Worm (Caenorhabditis elegans) whole organism, L1 larva: Measurements from ENCODE around the gene Y34B4A.10.

Experiments
- aly-2 ChIP-seq: fragments of 150-350 bp; optimal IDR thresholded peaks from 2 replicates; lab custom pipeline; 2014; ENCODE audit warnings: missing biosample characterization, missing genetic modification characterization
- ama-1 ChIP-seq: fragments of 150-350 bp; optimal IDR thresholded peaks from 2 replicates; lab custom pipeline; 2014
- lin-39 ChIP-seq: fragments of 150-350 bp; optimal IDR thresholded peaks from 2 replicates; lab custom pipeline; 2014; ENCODE audit warnings: missing biosample characterization, missing genetic modification reagents, missing genetic modification characterization
- xbp-1 ChIP-seq: sonication (generic microtip); optimal IDR thresholded peaks from 2 replicates; lab custom pipeline; 2016; ENCODE audit warnings: missing genetic modification characterization, missing compliant biosample characterization
- zag-1 ChIP-seq: fragments of 150-350 bp; optimal IDR thresholded peaks from 2 replicates; lab custom pipeline; 2014; ENCODE audit warnings: missing biosample characterization, missing genetic modification characterization

DNA sequence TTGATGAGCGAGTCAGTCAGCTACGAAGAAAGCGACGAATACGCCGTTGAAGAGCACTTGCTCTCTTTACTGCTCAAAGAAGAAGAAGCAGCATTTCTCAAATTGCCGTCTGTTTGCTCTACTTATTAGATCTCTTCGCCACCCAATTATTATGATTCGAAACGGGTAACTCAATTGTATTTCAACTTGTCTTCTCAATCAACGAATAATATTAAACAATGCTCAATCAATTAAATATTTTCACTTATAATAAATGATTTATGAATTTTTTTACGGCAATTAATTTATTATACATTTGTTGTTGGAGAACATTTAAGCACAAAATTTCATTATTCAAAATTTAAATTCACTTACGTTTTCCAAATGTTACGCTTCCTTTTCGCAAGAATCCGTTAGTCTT, 28.5 kb downstream of the Y34B4A.10 start:
- TF ChIP-seq aly-2 (tag; lab: Kevin White, UChicago) (no peak), xbp-1 (tag; lab: Kevin White, UChicago) (no peak), lin-39 (tag; lab: Kevin White, UChicago) (no peak), zag-1 (tag; lab: Kevin White, UChicago) (no peak), ama-1 (lab: Kevin White, UChicago) (no peak)
